Fruit fly (Drosophila melanogaster): ENCODE data around the gene Nt5a.
A peak's percentile ranks its signal among the peaks of the same experiment; 100 is the strongest.

Nt5a gene

DNA sequence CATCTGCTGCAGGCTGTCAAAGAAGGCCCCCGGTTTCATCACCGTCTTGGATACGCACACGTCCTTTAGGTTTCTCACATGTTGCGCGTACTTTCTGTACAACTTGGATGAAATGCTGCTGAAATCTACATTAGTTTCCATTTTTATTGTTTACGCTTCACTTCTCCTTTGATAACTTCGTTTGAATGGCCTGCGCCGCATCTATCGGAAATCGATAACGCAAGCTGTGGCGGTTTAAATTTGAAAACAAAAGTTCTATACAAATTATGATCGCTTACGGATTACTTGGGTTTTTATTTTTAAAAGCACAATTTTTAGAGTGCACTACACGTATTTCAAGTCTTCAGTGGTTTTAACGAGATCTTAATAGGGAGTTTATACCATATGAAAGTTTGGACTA, 25.8 kb upstream of the Nt5a start, which contains the start of gene msd5:
Gene msd5 (minus strand): TSS at position 174 of the 400 bp plus-strand sequence.
- no peak for TF ChIP-seq CG17801 (GFP tag; optimal IDR thresholded peaks at IDR 0.05; ENCODE audit: partially characterized antibody)

- TF ChIP-seq CG17801 (GFP tag; optimal IDR thresholded peaks at IDR 0.05; ENCODE audit: partially characterized antibody) = no peak
Measured at dm6 chr3L:1331542-1331941, 24.3 kb upstream of the Nt5a start, which contains the start of gene msd1. Gene msd1, plus strand, starts transcription at chr3L:1331744.

DNA sequence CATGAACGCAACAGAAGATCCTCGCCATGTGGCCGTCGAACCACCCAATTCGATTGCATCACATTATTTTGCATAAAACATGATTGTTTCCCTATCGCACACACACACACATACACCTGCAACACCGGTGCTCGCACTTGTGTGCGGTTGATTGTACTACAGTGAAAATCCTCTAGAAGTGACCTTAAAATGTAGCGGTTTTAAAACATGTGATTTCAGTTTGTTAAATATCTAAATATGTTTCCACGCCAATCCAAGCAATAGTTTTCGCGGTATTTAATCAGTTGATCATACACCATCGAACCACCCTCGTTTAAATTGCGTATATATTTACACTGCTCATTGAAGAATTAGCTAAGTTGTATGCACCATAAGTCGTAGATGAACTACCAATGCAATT, 23.2 kb upstream of the Nt5a start:
- no peak for TF ChIP-seq CG17801 (GFP tag; optimal IDR thresholded peaks at IDR 0.05; ENCODE audit: partially characterized antibody)

DNA sequence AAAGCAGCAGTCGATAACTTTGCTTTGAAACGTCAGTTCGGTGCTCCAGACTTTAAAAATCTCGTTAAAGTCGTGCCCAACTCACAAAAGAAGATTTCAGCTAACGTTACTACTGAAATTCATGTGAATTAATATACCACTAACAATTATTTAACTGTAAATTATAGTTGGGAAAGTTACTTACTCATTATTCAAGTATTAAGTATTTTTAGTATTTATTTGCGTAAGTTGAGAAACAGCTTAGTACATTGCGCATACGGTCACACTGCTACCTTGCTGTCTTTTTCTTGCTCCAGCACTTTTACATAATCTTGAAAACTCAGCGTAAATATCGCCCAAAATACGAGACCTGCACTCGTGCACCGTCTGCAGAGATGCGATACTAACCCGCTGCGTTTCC, 22.5 kb upstream of the Nt5a start, which contains the start of gene ND-ACP:
Gene ND-ACP (plus strand): TSS at position 226 of the 400 bp plus-strand sequence.
- TF ChIP-seq CG17801 (GFP tag; optimal IDR thresholded peaks at IDR 0.05; ENCODE audit: partially characterized antibody) = no peak

- no peak for TF ChIP-seq CG17801 (GFP tag; optimal IDR thresholded peaks at IDR 0.05; ENCODE audit: partially characterized antibody)
Measured at dm6 chr3L:1325626-1325937, 18.4 kb upstream of the Nt5a start.

dm6 chr3L:1324818-1325625, 17.8 kb upstream of the Nt5a start:
- no peak for TF ChIP-seq CG17801 (GFP tag; optimal IDR thresholded peaks at IDR 0.05; ENCODE audit: partially characterized antibody)

- TF ChIP-seq CG17801 (GFP tag; optimal IDR thresholded peaks at IDR 0.05; ENCODE audit: partially characterized antibody) = no peak
Measured at dm6 chr3L:1323136-1323535, 15.9 kb upstream of the Nt5a start.

dm6 chr3L:1322706-1323105, 15.5 kb upstream of the Nt5a start, which contains the start of gene CG9184:
Gene CG9184, minus strand, starts transcription at chr3L:1322806.
- TF ChIP-seq CG17801 (GFP tag; optimal IDR thresholded peaks at IDR 0.05; ENCODE audit: partially characterized antibody) = no peak

- TF ChIP-seq CG17801 (GFP tag; optimal IDR thresholded peaks at IDR 0.05; ENCODE audit: partially characterized antibody) = no peak
Measured at dm6 chr3L:1322159-1322558, 14.9 kb upstream of the Nt5a start.

DNA sequence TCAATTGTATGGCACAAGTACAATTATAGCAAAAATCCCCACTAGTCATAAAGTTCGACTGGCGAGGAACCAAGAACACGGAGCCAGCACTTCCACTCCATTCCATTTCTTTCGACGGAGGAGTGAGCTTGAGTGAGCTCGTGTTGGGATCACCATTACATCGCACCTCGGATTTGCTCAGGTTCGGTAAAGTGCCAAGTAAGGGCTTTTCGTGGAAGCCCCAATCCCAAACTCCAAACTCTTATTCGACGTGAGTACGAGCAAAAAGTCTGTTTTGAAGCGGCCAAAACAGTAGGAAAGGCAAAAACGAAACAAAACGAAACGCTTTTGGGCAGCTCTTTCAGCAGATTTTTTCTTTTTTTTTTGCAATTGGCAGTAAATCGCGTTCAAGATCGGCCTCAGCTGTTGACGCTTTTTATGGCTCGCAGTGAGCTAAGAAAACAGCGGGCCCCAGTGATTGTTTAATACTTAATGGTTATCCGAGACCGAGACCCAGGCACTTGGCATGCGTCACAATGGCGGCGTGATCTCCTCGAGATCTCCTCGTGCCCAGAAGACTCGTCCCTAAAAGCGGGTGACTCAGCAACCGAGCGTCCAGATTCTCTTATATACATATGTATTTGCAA, 13.8 kb upstream of the Nt5a start:
- TF ChIP-seq CG17801 (GFP tag; optimal IDR thresholded peaks at IDR 0.05; ENCODE audit: partially characterized antibody) = no peak

DNA sequence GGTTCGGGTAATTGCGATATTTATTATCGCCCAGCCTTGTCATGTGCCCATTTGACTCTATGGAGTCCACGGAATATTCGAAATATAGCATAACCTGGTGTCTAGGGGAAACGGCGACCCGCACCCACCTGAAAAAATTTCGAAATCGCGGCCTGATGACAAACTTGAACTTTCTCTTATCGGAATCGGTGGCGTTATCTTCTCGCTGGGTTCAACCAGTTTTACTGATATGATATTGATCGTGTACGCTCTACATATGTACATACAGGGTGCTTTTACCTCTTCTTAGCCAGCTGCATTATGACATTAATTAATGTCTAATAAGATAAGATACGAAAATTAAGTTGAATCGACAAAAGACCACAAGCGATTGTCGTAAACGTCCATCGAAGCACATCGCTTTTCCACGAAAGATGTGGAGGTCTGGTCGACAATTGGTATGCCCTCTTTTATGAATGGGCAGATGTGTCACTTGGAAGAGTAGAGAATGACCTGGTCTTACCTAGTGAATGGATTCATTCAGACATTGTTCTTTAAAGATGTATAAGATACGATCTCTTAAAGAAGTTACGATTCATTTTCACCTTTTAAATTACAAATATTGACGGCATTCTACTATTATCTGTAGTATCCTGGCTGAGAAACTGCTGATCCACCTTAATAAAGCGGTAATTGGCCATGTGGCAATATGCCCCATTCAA, 13.2 kb upstream of the Nt5a start:
- peak; percentile 62 for TF ChIP-seq CG17801 (GFP tag; optimal IDR thresholded peaks at IDR 0.05; ENCODE audit: partially characterized antibody)

DNA sequence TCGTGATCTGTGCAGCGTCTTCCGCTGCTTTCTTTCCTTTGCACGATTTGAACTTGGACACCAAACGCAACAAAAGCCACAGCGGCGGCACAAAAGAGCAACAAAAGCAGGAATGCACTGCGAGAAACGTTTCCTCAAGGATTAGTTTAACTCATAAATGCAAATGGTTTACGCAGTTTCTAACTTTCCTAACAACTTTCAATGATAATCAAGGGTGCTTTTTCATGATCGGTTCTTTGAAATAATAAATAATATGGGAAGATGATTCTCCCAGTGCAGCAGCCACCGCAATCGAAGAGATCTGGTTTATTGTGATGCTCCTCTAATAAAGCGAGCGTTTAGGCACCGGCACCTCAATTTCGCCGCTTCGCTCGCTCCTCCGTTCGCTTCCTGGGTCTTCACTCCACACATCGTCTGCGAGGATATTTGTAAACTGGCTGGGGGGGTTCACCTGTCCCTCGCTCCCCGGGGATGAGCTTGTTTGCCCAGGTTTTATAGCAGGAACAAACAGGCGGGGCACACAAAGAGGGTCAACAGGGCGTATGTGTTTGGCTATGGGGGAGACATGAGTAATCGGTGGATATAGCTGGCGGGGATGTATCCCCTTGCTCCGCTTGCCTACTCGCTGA, 12.0 kb upstream of the Nt5a start:
- no peak for TF ChIP-seq CG17801 (GFP tag; optimal IDR thresholded peaks at IDR 0.05; ENCODE audit: partially characterized antibody)

DNA sequence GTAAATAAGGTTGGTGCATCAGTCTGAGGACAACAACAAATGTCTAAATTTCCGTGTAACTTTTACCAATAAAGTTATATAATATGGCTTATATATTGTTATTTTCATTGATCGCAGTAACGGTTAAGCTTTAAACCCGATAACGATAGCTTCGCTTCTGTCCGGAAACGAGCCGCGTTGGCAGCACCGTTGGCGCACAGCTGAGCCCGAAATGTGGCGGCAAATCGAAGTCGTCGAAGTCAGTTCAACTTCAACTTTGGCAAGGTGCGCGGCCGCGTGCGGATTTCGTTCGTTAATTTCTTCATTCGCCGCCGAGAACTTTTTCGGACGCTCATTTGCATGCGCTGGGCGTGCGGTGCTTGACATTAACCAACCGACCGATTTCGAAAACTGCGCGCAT, 11.0 kb upstream of the Nt5a start, which contains the start of gene Myo61F:
Gene Myo61F (plus strand): TSS at position 240 of the 400 bp plus-strand sequence.
- TF ChIP-seq CG17801 (GFP tag; optimal IDR thresholded peaks at IDR 0.05; ENCODE audit: partially characterized antibody) = peak; percentile 13

DNA sequence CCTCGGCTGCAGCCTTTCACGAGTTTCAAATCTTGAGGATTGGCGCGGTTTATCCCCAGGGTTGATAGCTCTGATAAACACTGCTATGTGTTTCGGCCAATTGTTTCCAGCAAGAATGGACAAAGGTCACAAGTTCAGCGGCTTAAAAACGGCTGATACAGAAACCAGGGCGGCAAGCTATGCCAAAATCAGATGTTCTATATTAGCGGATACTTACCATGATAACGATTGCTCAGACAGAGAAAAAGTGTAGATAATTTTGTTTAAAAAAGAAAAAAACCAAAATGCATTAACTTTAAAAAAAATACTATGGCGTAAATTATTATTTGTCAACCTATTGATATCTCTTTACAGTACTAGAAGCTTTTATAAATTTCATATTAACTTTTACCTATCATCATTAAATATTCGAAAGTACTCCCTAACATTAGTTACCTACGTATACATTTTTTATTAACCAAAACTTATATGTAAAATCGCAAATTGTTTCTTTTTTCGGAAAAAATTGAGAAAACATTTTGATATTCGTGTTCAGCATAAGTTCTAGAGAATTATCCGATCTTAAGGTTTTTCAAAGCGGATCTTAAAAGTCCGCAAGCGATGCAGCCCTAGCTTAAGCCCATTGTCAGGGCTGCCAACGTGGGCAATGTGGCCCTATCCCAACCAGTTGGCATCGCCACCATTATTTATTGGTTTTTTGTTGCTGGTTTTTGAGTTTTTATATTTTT, 6.0 kb upstream of the Nt5a start, which contains the start of the genes sturkopf and Herc4:
Gene sturkopf (minus strand): TSS at position 339 of the 728 bp plus-strand sequence.
Gene Herc4 (plus strand): TSS at position 658 of the 728 bp plus-strand sequence.
- TF ChIP-seq CG17801 (GFP tag; optimal IDR thresholded peaks at IDR 0.05; ENCODE audit: partially characterized antibody) = peak; percentile 9

Measured in ovary, adult (tissue).